Fruit fly (Drosophila melanogaster) whole organism: ENCODE measurements around the gene RpL10Ab.

Experiments used
- CG8478 ChIP-seq: fragments of >200 bp; optimal IDR thresholded peaks from 2 replicates; lab custom pipeline; 2018; ENCODE audit warnings: inconsistent platforms
- Dll ChIP-seq: fragments of >200 bp; optimal IDR thresholded peaks from 2 replicates; lab custom pipeline; 2017
- EcR ChIP-seq, 2 experiments: fragments of >200 bp; optimal IDR thresholded peaks; 2 replicates each; lab custom pipeline; 2017; ENCODE audit warnings: missing biosample characterization in 2 of 2, missing genetic modification characterization in 2 of 2, missing genetic modification reagents in 2 of 2
- pan ChIP-seq: fragments of >200 bp; optimal IDR thresholded peaks from 2 replicates; lab custom pipeline; 2017
- psq ChIP-seq: fragments of >200 bp; optimal IDR thresholded peaks from 2 replicates; lab custom pipeline; 2017
- usp ChIP-seq: fragments of >200 bp; optimal IDR thresholded peaks from 2 replicates; lab custom pipeline; 2017; ENCODE audit warnings: missing biosample characterization, missing genetic modification characterization, mixed read lengths

DNA sequence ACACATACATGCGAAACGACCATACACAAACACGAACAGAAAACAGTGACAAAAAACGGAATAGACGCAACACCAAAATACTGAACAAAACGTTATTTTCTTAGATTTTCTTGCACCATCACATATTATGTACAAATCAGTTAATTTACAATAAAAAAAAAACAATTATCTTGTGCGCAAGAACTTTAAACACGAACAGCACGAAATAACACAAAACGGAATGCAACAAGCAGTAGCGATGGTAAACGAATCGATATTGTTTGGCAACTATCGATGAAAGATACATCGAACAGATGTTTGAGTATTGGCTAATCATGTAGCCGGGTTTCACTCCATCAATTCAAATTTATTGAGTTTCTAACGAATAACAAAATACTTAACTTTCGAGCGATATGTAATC is 32.9 kb upstream of the RpL10Ab start, which contains the start of gene Pi3K68D:
- TF ChIP-seq Dll (lab: Kevin White, UChicago) (no peak), usp (GFP tag; lab: Kevin White, UChicago) (no peak), CG8478 (no peak), EcR (GFP tag; optimal IDR thresholded peaks at IDR 0.05; lab: Kevin White, UChicago) (no peak), pan (lab: Kevin White, UChicago) (no peak), psq (lab: Kevin White, UChicago) (peak; percentile 8)
